Fruit fly (Drosophila melanogaster): ENCODE data around the gene pan.

dm6 chr4:62538-62937 is 6.6 kb upstream of the pan start:
- no peak for TF ChIP-seq Mnt (GFP tag; optimal IDR thresholded peaks at IDR 0.05)
- no peak for TF ChIP-seq bab1 (GFP tag; optimal IDR thresholded peaks at IDR 0.05)
- no peak for TF ChIP-seq Clk (GFP tag; optimal IDR thresholded peaks at IDR 0.05)
- no peak for TF ChIP-seq CG7045 (GFP tag; optimal IDR thresholded peaks at IDR 0.05)
- no peak for TF ChIP-seq ovo (GFP tag; optimal IDR thresholded peaks at IDR 0.05)
- TF ChIP-seq Hr96 (GFP tag; optimal IDR thresholded peaks at IDR 0.05): no peak
- TF ChIP-seq cnc (optimal IDR thresholded peaks at IDR 0.05): no peak
- no peak for TF ChIP-seq CG7101 (tag; optimal IDR thresholded peaks at IDR 0.05)
- no peak for TF ChIP-seq tj (GFP tag; optimal IDR thresholded peaks at IDR 0.05)
- no peak for TF ChIP-seq CG11617 (GFP tag; optimal IDR thresholded peaks at IDR 0.05)
- TF ChIP-seq kay (GFP tag; ENCODE audit: borderline replicate concordance): peak; percentile 89
- TF ChIP-seq CG5204 (GFP tag; optimal IDR thresholded peaks at IDR 0.05): no peak

Data from whole organism, adult.